Worm (Caenorhabditis elegans) whole organism, L2 larva: Measurements from ENCODE around the gene zhit-3.

ENCODE experiments used
- C34F6.9 ChIP-seq: fragments of 150-350 bp; optimal IDR thresholded peaks from 2 replicates; lab custom pipeline; 2014; ENCODE audit warnings: missing biosample characterization, missing genetic modification characterization
- F13H6.1 ChIP-seq: sonication (generic microtip); optimal IDR thresholded peaks from 2 replicates; lab custom pipeline; 2016; ENCODE audit warnings: missing genetic modification characterization, missing compliant biosample characterization
- ZK546.5 ChIP-seq: sonication (generic microtip); optimal IDR thresholded peaks from 2 replicates; lab custom pipeline; 2017; ENCODE audit warnings: missing biosample characterization, missing genetic modification characterization
- alr-1 ChIP-seq: fragments of 150-350 bp; optimal IDR thresholded peaks from 2 replicates; lab custom pipeline; 2014; ENCODE audit warnings: missing biosample characterization, missing genetic modification characterization
- ama-1 ChIP-seq: fragments of 150-350 bp; optimal IDR thresholded peaks from 2 replicates; lab custom pipeline; 2018; ENCODE audit warnings: inconsistent platforms
- blmp-1 ChIP-seq: sonication (generic microtip); optimal IDR thresholded peaks from 2 replicates; lab custom pipeline; 2017; ENCODE audit warnings: missing genetic modification characterization, mild to moderate bottlenecking, missing compliant biosample characterization, antibody characterized with exemption, moderate library complexity; ENCODE audit not compliant: insufficient read depth
- crh-2 ChIP-seq: sonication (generic microtip); optimal IDR thresholded peaks from 2 replicates; lab custom pipeline; 2017; ENCODE audit warnings: missing biosample characterization, missing genetic modification characterization
- dmd-4 ChIP-seq: sonication (generic microtip); optimal IDR thresholded peaks from 2 replicates; lab custom pipeline; 2017; ENCODE audit warnings: missing biosample characterization, missing genetic modification characterization
- egl-27 ChIP-seq: sonication (generic microtip); optimal IDR thresholded peaks from 3 replicates; lab custom pipeline; 2017; ENCODE audit warnings: missing biosample characterization, missing genetic modification reagents, missing genetic modification characterization
- elt-1 ChIP-seq: fragments of 150-350 bp; optimal IDR thresholded peaks from 2 replicates; lab custom pipeline; 2014; ENCODE audit warnings: missing biosample characterization, missing genetic modification characterization
- fos-1 ChIP-seq: fragments of 150-350 bp; optimal IDR thresholded peaks from 2 replicates; lab custom pipeline; 2014; ENCODE audit warnings: missing biosample characterization, missing genetic modification characterization
- lin-11 ChIP-seq: fragments of 150-350 bp; sonication (generic microtip); optimal IDR thresholded peaks from 2 replicates; lab custom pipeline; 2014; ENCODE audit warnings: missing biosample characterization, missing genetic modification characterization, inconsistent platforms, mixed read lengths
- lin-13 ChIP-seq: fragments of 150-350 bp; optimal IDR thresholded peaks from 2 replicates; lab custom pipeline; 2014; ENCODE audit warnings: missing biosample characterization, missing genetic modification reagents, missing genetic modification characterization
- lin-39 ChIP-seq: fragments of 150-350 bp; optimal IDR thresholded peaks from 2 replicates; lab custom pipeline; 2014; ENCODE audit warnings: missing biosample characterization, missing genetic modification reagents, missing genetic modification characterization
- lsy-2 ChIP-seq, 2 experiments: fragments of 150-350 bp in 1 of 2; sonication (generic microtip) in 1 of 2; optimal IDR thresholded peaks; 2 replicates each; lab custom pipeline; 2014 to 2017; ENCODE audit warnings: missing biosample characterization in 2 of 2, missing genetic modification characterization in 2 of 2
- mdl-1 ChIP-seq, 2 experiments: fragments of 150-350 bp in 1 of 2; sonication (generic microtip) in 1 of 2; optimal IDR thresholded peaks; 2 replicates each; lab custom pipeline; 2017; ENCODE audit warnings: missing biosample characterization in 2 of 2, missing genetic modification characterization in 2 of 2
- nhr-10 ChIP-seq: sonication (generic microtip); optimal IDR thresholded peaks from 2 replicates; lab custom pipeline; 2017; ENCODE audit warnings: missing biosample characterization, missing genetic modification characterization
- nhr-11 ChIP-seq: fragments of 150-350 bp; optimal IDR thresholded peaks from 2 replicates; lab custom pipeline; 2014; ENCODE audit warnings: missing biosample characterization, missing genetic modification characterization
- nhr-12 ChIP-seq: fragments of 150-350 bp; optimal IDR thresholded peaks from 2 replicates; lab custom pipeline; 2014; ENCODE audit warnings: missing biosample characterization, missing genetic modification characterization
- nhr-129 ChIP-seq: fragments of 150-350 bp; optimal IDR thresholded peaks from 2 replicates; lab custom pipeline; 2014; ENCODE audit warnings: missing biosample characterization, missing genetic modification characterization
- nhr-21 ChIP-seq: fragments of 150-350 bp; optimal IDR thresholded peaks from 2 replicates; lab custom pipeline; 2014; ENCODE audit warnings: missing biosample characterization, missing genetic modification characterization
- nhr-23 ChIP-seq: fragments of 150-350 bp; optimal IDR thresholded peaks from 2 replicates; lab custom pipeline; 2014; ENCODE audit warnings: missing biosample characterization, missing genetic modification reagents, missing genetic modification characterization
- nhr-237 ChIP-seq: fragments of 150-350 bp; optimal IDR thresholded peaks from 2 replicates; lab custom pipeline; 2014; ENCODE audit warnings: missing biosample characterization, missing genetic modification characterization
- nhr-6 ChIP-seq: fragments of 150-350 bp; optimal IDR thresholded peaks from 2 replicates; lab custom pipeline; 2014; ENCODE audit warnings: missing biosample characterization, missing genetic modification characterization
- nhr-77 ChIP-seq: fragments of 150-350 bp; optimal IDR thresholded peaks from 2 replicates; lab custom pipeline; 2014; ENCODE audit warnings: missing biosample characterization, missing genetic modification characterization
- sem-4 ChIP-seq: fragments of 150-350 bp; optimal IDR thresholded peaks from 2 replicates; lab custom pipeline; 2014; ENCODE audit warnings: missing biosample characterization, missing genetic modification reagents, missing genetic modification characterization
- skn-1 ChIP-seq: sonication (generic microtip); optimal IDR thresholded peaks from 2 replicates; lab custom pipeline; 2017; ENCODE audit warnings: missing biosample characterization, missing genetic modification characterization
- sma-3 ChIP-seq: sonication (generic microtip); optimal IDR thresholded peaks from 2 replicates; lab custom pipeline; 2016; ENCODE audit warnings: missing genetic modification reagents, missing genetic modification characterization, missing compliant biosample characterization
- sma-9 ChIP-seq, 2 experiments: fragments of 150-350 bp in 1 of 2; sonication (generic microtip) in 1 of 2; optimal IDR thresholded peaks; 2 replicates each; lab custom pipeline; 2014 to 2016; ENCODE audit warnings: missing genetic modification characterization in 2 of 2, mild to moderate bottlenecking in 1 of 2, missing biosample characterization in 1 of 2, missing compliant biosample characterization in 1 of 2, missing genetic modification reagents in 1 of 2, moderate library complexity in 1 of 2
- unc-55 ChIP-seq: fragments of 150-350 bp; sonication (generic microtip); optimal IDR thresholded peaks from 3 replicates; lab custom pipeline; 2014; ENCODE audit warnings: missing biosample characterization, missing genetic modification reagents, missing genetic modification characterization
- unc-62 ChIP-seq: fragments of 150-350 bp; optimal IDR thresholded peaks from 2 replicates; lab custom pipeline; 2014; ENCODE audit warnings: missing biosample characterization, missing genetic modification reagents, missing genetic modification characterization
- zag-1 ChIP-seq: fragments of 150-350 bp; optimal IDR thresholded peaks from 2 replicates; lab custom pipeline; 2014; ENCODE audit warnings: missing biosample characterization, missing genetic modification characterization
- ztf-1 ChIP-seq: fragments of 200-800 bp; sonication (Bioruptor generic); conservative IDR thresholded peaks from 2 replicates; pipeline ENCODE4 v1.3.6; 2022; ENCODE audit warnings: missing genetic modification characterization, missing compliant biosample characterization
- ztf-11 ChIP-seq: sonication (generic microtip); optimal IDR thresholded peaks from 2 replicates; lab custom pipeline; 2017; ENCODE audit warnings: missing biosample characterization, missing genetic modification characterization
- ztf-4 ChIP-seq: fragments of 150-350 bp; optimal IDR thresholded peaks from 2 replicates; lab custom pipeline; 2014; ENCODE audit warnings: missing biosample characterization, missing genetic modification characterization

The zhit-3 gene

DNA sequence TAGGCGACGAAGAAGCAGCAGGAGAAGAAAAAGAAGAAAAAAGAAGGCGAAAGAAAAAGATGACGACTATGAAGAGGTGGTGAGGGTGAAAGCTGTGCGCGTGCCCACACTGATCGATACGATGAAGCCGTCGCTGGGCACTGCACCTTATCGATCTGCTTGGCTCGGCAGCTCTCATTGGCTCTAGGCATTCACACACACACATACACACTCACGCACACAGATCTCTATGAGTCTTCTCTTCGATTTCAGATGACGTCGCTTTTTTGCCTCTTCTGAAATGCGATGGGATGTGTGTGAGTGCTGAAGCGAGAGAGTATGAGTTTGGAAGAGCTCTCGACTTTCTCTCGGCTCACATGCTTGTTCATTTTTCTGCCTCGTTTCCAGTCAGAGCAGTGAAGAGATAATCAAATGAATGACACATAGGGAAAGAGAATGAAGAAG is 37.3 kb downstream of the zhit-3 start (continued):
- TF ChIP-seq dmd-4 (tag; lab: Kevin White, UChicago) (no peak), C34F6.9 (tag; lab: Kevin White, UChicago) (peak; percentile 95), nhr-77 (tag; lab: Kevin White, UChicago) (no peak), elt-1 (tag; lab: Kevin White, UChicago) (no peak), sma-3 (GFP tag; lab: Kevin White, UChicago) (no peak), nhr-11 (no peak)

DNA sequence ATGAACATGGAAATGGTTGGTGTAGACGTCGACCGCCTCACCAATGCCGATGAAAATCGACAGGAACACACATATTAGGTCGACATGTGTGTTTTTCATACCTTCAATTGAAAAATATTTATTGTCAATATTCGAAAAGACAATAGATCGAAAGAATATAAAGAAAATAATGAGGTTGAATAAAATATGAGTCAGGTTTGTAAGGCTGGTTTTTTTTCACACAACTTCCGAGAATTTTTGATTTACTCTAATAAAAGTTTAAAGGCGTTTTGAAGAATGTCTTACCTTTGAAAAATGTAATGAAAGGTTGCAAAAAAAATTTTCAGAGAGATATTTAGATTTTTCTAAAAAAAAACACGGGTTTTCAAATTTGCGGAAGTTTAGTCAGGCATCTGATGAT is 38.3 kb downstream of the zhit-3 start, which contains the start of gene egl-3:
egl-3 (minus strand) TSS at position 101 of the 400 bp plus-strand sequence.
- TF ChIP-seq ama-1: no peak
- no peak for TF ChIP-seq F13H6.1
- TF ChIP-seq lsy-2 (tag; optimal IDR thresholded peaks at IDR 0.05; lab: Kevin White, UChicago): no peak
- TF ChIP-seq alr-1: no peak
- no peak for TF ChIP-seq ZK546.5 (tag; lab: Kevin White, UChicago)
- TF ChIP-seq egl-27: no peak
- no peak for TF ChIP-seq nhr-6 (tag; lab: Kevin White, UChicago)
- no peak for TF ChIP-seq unc-62 (GFP tag; lab: Kevin White, UChicago)
- no peak for TF ChIP-seq nhr-12 (tag; lab: Kevin White, UChicago)
- no peak for TF ChIP-seq sem-4 (tag; lab: Kevin White, UChicago)
- no peak for TF ChIP-seq nhr-23 (tag; lab: Kevin White, UChicago)
- no peak for TF ChIP-seq lin-13 (GFP tag; lab: Kevin White, UChicago)
- TF ChIP-seq ztf-1 (GFP tag; lab: Robert Waterston, UW): no peak
- TF ChIP-seq crh-2 (tag; lab: Kevin White, UChicago): no peak
- TF ChIP-seq lin-39 (tag; lab: Kevin White, UChicago): no peak
- TF ChIP-seq zag-1 (tag; lab: Kevin White, UChicago): no peak
- no peak for TF ChIP-seq nhr-21 (tag; lab: Kevin White, UChicago)
- no peak for TF ChIP-seq nhr-77 (tag; lab: Kevin White, UChicago)

DNA sequence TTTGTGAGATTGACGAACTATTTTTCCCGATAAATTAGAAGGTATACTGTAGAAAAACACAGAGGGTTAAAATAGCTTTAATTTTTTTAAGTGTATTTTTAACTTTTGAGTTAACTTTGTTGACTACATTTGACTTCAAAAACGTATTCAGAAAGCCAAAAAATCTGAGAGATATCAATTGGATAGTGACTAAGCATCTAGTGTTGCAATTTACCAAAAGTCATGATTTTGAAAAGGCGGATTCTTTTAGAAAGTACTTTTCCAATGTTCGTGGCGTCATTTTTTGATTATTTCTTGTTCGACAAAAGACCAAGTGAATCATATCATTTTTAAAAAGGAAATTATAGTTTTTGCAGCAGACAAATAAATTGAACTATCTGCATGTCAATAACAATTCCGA is 43.1 kb downstream of the zhit-3 start:
- TF ChIP-seq lsy-2 (tag; optimal IDR thresholded peaks at IDR 0.05; lab: Kevin White, UChicago) (peak in 1 of 2 experiments; percentile 40), unc-55 (peak; percentile 51), ztf-11 (tag; lab: Kevin White, UChicago) (no peak), lin-13 (GFP tag; lab: Kevin White, UChicago) (no peak), nhr-237 (tag; lab: Kevin White, UChicago) (peak; percentile 8), crh-2 (tag; lab: Kevin White, UChicago) (peak; percentile 40), nhr-21 (tag; lab: Kevin White, UChicago) (no peak), ztf-4 (peak; percentile 13), nhr-129 (tag; lab: Kevin White, UChicago) (no peak), nhr-10 (no peak)

DNA sequence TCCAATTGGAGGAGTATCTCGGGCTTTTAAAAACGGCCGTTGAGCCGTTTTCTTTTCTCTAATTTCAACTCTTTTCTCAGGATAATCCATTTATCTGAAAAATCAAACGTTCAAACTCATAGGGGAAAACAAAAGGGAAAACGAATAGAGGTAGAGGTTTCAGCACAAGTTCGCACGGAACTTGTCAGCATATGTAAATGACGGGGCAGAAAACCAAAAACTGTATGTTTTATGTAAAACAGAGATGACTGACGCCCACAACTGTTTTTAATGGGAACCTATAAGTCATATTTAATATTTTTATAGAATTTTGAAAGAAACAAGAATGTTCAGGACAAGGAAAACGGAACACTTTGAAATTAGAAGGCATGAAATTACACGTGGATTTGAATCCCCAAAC is 45.6 kb downstream of the zhit-3 start, which contains the start of gene C51E3.6:
C51E3.6 (minus strand) TSS at position 101 of the 400 bp plus-strand sequence.
- TF ChIP-seq F13H6.1 (no peak), nhr-11 (no peak), lsy-2 (tag; optimal IDR thresholded peaks at IDR 0.05; lab: Kevin White, UChicago) (no peak), egl-27 (no peak), lin-13 (GFP tag; lab: Kevin White, UChicago) (no peak), nhr-12 (tag; lab: Kevin White, UChicago) (no peak), nhr-10 (no peak)

DNA sequence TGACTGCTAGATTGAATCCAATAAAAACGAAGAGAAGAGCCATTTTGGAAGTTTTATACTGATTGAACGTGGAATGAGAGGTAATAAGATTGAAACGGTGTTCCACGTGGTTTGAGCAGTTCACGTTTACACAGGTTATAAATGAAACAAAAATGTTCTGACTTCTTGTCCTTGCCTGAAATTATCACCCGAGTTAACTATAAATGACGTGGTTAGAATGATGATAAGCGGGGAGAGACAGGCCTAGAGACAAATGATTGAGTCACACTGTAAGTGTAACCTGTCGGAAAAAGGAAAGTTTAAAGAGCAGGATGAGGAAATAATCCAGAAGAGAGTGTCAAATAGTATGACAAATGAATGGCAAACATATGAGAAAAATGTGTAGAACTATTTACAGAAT is 51.0 kb downstream of the zhit-3 start, which contains the start of gene C51E3.10:
C51E3.10 (minus strand) TSS at position 181 of the 400 bp plus-strand sequence.
- no peak for TF ChIP-seq ztf-4
- TF ChIP-seq lin-39 (tag; lab: Kevin White, UChicago): no peak
- no peak for TF ChIP-seq zag-1 (tag; lab: Kevin White, UChicago)
- peak; percentile 67 for TF ChIP-seq crh-2 (tag; lab: Kevin White, UChicago)
- no peak for TF ChIP-seq C34F6.9 (tag; lab: Kevin White, UChicago)
- TF ChIP-seq sma-9 (GFP tag; optimal IDR thresholded peaks at IDR 0.05; lab: Kevin White, UChicago): peak; percentile 69
- no peak for TF ChIP-seq sma-9 (tag; optimal IDR thresholded peaks at IDR 0.05; lab: Kevin White, UChicago)
- no peak for TF ChIP-seq nhr-6 (tag; lab: Kevin White, UChicago)
- peak in 1 of 2 experiments; percentile 14 for TF ChIP-seq mdl-1 (tag; optimal IDR thresholded peaks at IDR 0.05; lab: Kevin White, UChicago)
- no peak for TF ChIP-seq egl-27
- TF ChIP-seq lin-11 (tag; lab: Kevin White, UChicago): no peak
- TF ChIP-seq sem-4 (tag; lab: Kevin White, UChicago): no peak
- TF ChIP-seq skn-1 (tag; lab: Kevin White, UChicago): peak; percentile 36
- TF ChIP-seq nhr-23 (tag; lab: Kevin White, UChicago): no peak
- peak; percentile 94 for TF ChIP-seq fos-1 (tag; lab: Kevin White, UChicago)
- TF ChIP-seq blmp-1: no peak
- no peak for TF ChIP-seq ZK546.5 (tag; lab: Kevin White, UChicago)
